Worm (Caenorhabditis elegans) whole organism, young adult: ENCODE measurements around the gene sre-2.
A peak's percentile ranks its signal among the peaks of the same experiment; 100 is the strongest.

Source experiments
- B0019.2 ChIP-seq: fragments of 200-800 bp; sonication (Bioruptor generic); conservative IDR thresholded peaks from 2 replicates; pipeline ENCODE4 v1.3.6; 2022; ENCODE audit warnings: missing genetic modification reagents, missing genetic modification characterization, missing compliant biosample characterization
- B0035.1 ChIP-seq: sonication (generic microtip); optimal IDR thresholded peaks from 2 replicates; lab custom pipeline; 2016; ENCODE audit warnings: missing genetic modification characterization, mild to moderate bottlenecking, missing compliant biosample characterization, missing genotype, missing genetic modification reagents
- B0261.1 ChIP-seq: sonication (generic microtip); optimal IDR thresholded peaks from 2 replicates; lab custom pipeline; 2016; ENCODE audit warnings: mild to moderate bottlenecking, missing genetic modification characterization, moderate library complexity, missing compliant biosample characterization
- B0336.3 ChIP-seq: fragments of 200-800 bp; sonication (Bioruptor generic); IDR thresholded peaks from 2 replicates; pipeline ENCODE4 v1.3.6; 2022; ENCODE audit warnings: missing genetic modification characterization, missing compliant biosample characterization
- F10E7.11 ChIP-seq: sonication (generic microtip); optimal IDR thresholded peaks from 2 replicates; lab custom pipeline; 2017; ENCODE audit warnings: mild to moderate bottlenecking, missing genetic modification characterization, moderate library complexity, missing compliant biosample characterization
- F23B12.7 ChIP-seq: sonication (generic microtip); optimal IDR thresholded peaks from 2 replicates; lab custom pipeline; 2017; ENCODE audit warnings: missing genetic modification characterization, mild to moderate bottlenecking, missing compliant biosample characterization, antibody characterized with exemption, moderate library complexity; ENCODE audit not compliant: insufficient read depth
- F37B4.10 ChIP-seq: fragments of 200-800 bp; sonication (Bioruptor generic); IDR thresholded peaks from 2 replicates; pipeline ENCODE4 v1.3.6; 2022; ENCODE audit warnings: missing genetic modification characterization, missing compliant biosample characterization
- F39B2.1 ChIP-seq: fragments of 200-800 bp; sonication (Bioruptor generic); IDR thresholded peaks from 2 replicates; pipeline ENCODE4 v1.3.6; 2022; ENCODE audit warnings: missing genetic modification reagents, missing genetic modification characterization, missing compliant biosample characterization
- F55B11.4 ChIP-seq: sonication (generic microtip); optimal IDR thresholded peaks from 2 replicates; lab custom pipeline; 2016; ENCODE audit warnings: missing compliant biosample characterization, missing genetic modification characterization, borderline replicate concordance; ENCODE audit not compliant: insufficient read depth
- K12H6.12 ChIP-seq: fragments of 200-800 bp; sonication (Bioruptor generic); optimal IDR thresholded peaks from 2 replicates; lab custom pipeline; 2018; ENCODE audit warnings: mild to moderate bottlenecking, missing genetic modification characterization, missing compliant biosample characterization
- T26A5.8 ChIP-seq: sonication (generic microtip); optimal IDR thresholded peaks from 2 replicates; lab custom pipeline; 2016; ENCODE audit warnings: missing genetic modification characterization, missing compliant biosample characterization
- Y79H2A.3 ChIP-seq: fragments of 200-800 bp; sonication (Bioruptor generic); conservative IDR thresholded peaks from 2 replicates; pipeline ENCODE4 v1.3.6; 2022; ENCODE audit warnings: missing genetic modification reagents, missing genetic modification characterization, missing compliant biosample characterization
- Y95B8A.8 ChIP-seq: fragments of 200-800 bp; sonication (Bioruptor generic); IDR thresholded peaks from 2 replicates; pipeline ENCODE4 v1.3.6; 2022; ENCODE audit warnings: missing genetic modification reagents, missing genetic modification characterization, missing compliant biosample characterization
- ZK185.1 ChIP-seq: sonication (generic microtip); optimal IDR thresholded peaks from 2 replicates; lab custom pipeline; 2016; ENCODE audit warnings: mild to moderate bottlenecking, missing genetic modification characterization, missing compliant biosample characterization; ENCODE audit not compliant: poor library complexity, severe bottlenecking
- aptf-2 ChIP-seq: fragments of 200-800 bp; sonication (Bioruptor generic); conservative IDR thresholded peaks from 2 replicates; pipeline ENCODE4 v1.3.6; 2022; ENCODE audit warnings: missing genetic modification reagents, missing genetic modification characterization, missing compliant biosample characterization
- aptf-3 ChIP-seq: fragments of 200-800 bp; sonication (Bioruptor generic); IDR thresholded peaks from 2 replicates; pipeline ENCODE4 v1.3.6; 2022; ENCODE audit warnings: missing genetic modification characterization, missing compliant biosample characterization
- atf-7 ChIP-seq: sonication (generic microtip); optimal IDR thresholded peaks from 2 replicates; lab custom pipeline; 2017; ENCODE audit warnings: mild to moderate bottlenecking, missing genetic modification characterization, missing compliant biosample characterization
- ceh-79 ChIP-seq: sonication (generic microtip); optimal IDR thresholded peaks from 2 replicates; lab custom pipeline; 2017; ENCODE audit warnings: mild to moderate bottlenecking, missing genetic modification characterization, missing compliant biosample characterization
- ceh-91 ChIP-seq: fragments of 200-800 bp; sonication (Bioruptor generic); IDR thresholded peaks from 2 replicates; pipeline ENCODE4 v1.3.6; 2022; ENCODE audit warnings: missing genetic modification reagents, missing genetic modification characterization, missing compliant biosample characterization
- die-1 ChIP-seq: sonication (generic microtip); optimal IDR thresholded peaks from 2 replicates; lab custom pipeline; 2016; ENCODE audit warnings: missing genotype, mild to moderate bottlenecking, missing genetic modification characterization, missing compliant biosample characterization
- dox-1 ChIP-seq: fragments of 200-800 bp; sonication (Bioruptor generic); IDR thresholded peaks from 2 replicates; pipeline ENCODE4 v1.3.6; 2022; ENCODE audit warnings: missing genetic modification reagents, missing genetic modification characterization, missing compliant biosample characterization
- dpl-1 ChIP-seq: fragments of 150-350 bp; optimal IDR thresholded peaks from 2 replicates; lab custom pipeline; 2014; ENCODE audit warnings: missing biosample characterization, missing genetic modification reagents, missing genetic modification characterization
- efl-1 ChIP-seq: fragments of 150-350 bp; optimal IDR thresholded peaks from 2 replicates; lab custom pipeline; 2014; ENCODE audit warnings: missing biosample characterization, missing genetic modification reagents, missing genetic modification characterization
- egl-44 ChIP-seq: fragments of 200-800 bp; sonication (Bioruptor generic); IDR thresholded peaks from 2 replicates; pipeline ENCODE4 v1.3.6; 2022; ENCODE audit warnings: missing genetic modification reagents, missing genetic modification characterization, missing compliant biosample characterization
- ets-4 ChIP-seq: fragments of 200-800 bp; sonication (Bioruptor generic); optimal IDR thresholded peaks from 2 replicates; lab custom pipeline; 2018; ENCODE audit warnings: mild to moderate bottlenecking, missing genetic modification characterization, missing compliant biosample characterization
- fkh-3 ChIP-seq: sonication (generic microtip); optimal IDR thresholded peaks from 2 replicates; lab custom pipeline; 2016; ENCODE audit warnings: mild to moderate bottlenecking, missing genetic modification characterization, missing compliant biosample characterization
- him-1 ChIP-seq: sonication (generic microtip); optimal IDR thresholded peaks from 2 replicates; lab custom pipeline; 2016; ENCODE audit warnings: missing genotype, missing genetic modification reagents, missing genetic modification characterization, missing compliant biosample characterization
- hlh-26 ChIP-seq: fragments of 200-800 bp; sonication (Bioruptor generic); conservative IDR thresholded peaks from 2 replicates; pipeline ENCODE4 v1.3.6; 2022; ENCODE audit warnings: missing genetic modification reagents, missing genetic modification characterization, missing compliant biosample characterization
- hmg-20 ChIP-seq: fragments of 200-800 bp; sonication (Bioruptor generic); IDR thresholded peaks from 2 replicates; pipeline ENCODE4 v1.3.6; 2022; ENCODE audit warnings: missing genetic modification reagents, missing genetic modification characterization, missing compliant biosample characterization
- lag-1 ChIP-seq: fragments of 200-800 bp; sonication (Bioruptor generic); IDR thresholded peaks from 2 replicates; pipeline ENCODE4 v1.3.6; 2022; ENCODE audit warnings: missing genetic modification reagents, missing genetic modification characterization, missing compliant biosample characterization
- let-607 ChIP-seq, 2 experiments: fragments of 200-800 bp in 1 of 2; sonication (Bioruptor generic) in 1 of 2; sonication (generic microtip) in 1 of 2; optimal IDR thresholded peaks; 2 replicates each; lab custom pipeline; 2016 to 2018; ENCODE audit warnings: mild to moderate bottlenecking in 2 of 2, missing compliant biosample characterization in 2 of 2, missing genetic modification characterization in 2 of 2, moderate library complexity in 2 of 2, missing genotype in 1 of 2
- lin-40 ChIP-seq: sonication (generic microtip); optimal IDR thresholded peaks from 2 replicates; lab custom pipeline; 2016; ENCODE audit warnings: missing genetic modification characterization, mild to moderate bottlenecking, missing compliant biosample characterization, missing genotype, missing genetic modification reagents
- madf-3 ChIP-seq: fragments of 200-800 bp; sonication (Bioruptor generic); IDR thresholded peaks from 2 replicates; pipeline ENCODE4 v1.3.6; 2022; ENCODE audit warnings: missing genetic modification reagents, missing genetic modification characterization, missing compliant biosample characterization
- madf-6 ChIP-seq: fragments of 200-800 bp; sonication (Bioruptor generic); IDR thresholded peaks from 2 replicates; pipeline ENCODE4 v1.3.6; 2022; ENCODE audit warnings: missing genetic modification reagents, missing genetic modification characterization, missing compliant biosample characterization
- madf-8 ChIP-seq: fragments of 200-800 bp; sonication (Bioruptor generic); conservative IDR thresholded peaks from 2 replicates; pipeline ENCODE4 v1.3.6; 2022; ENCODE audit warnings: missing genetic modification reagents, missing genetic modification characterization, missing compliant biosample characterization
- nfyb-1 ChIP-seq: fragments of 200-800 bp; sonication (Bioruptor generic); IDR thresholded peaks from 2 replicates; pipeline ENCODE4 v1.3.6; 2022; ENCODE audit warnings: missing genetic modification reagents, missing genetic modification characterization, missing compliant biosample characterization
- nhr-90 ChIP-seq: sonication (generic microtip); optimal IDR thresholded peaks from 2 replicates; lab custom pipeline; 2016; ENCODE audit warnings: missing genotype, mild to moderate bottlenecking, missing genetic modification characterization, missing compliant biosample characterization
- pbrm-1 ChIP-seq: fragments of 200-800 bp; sonication (Bioruptor generic); IDR thresholded peaks from 2 replicates; pipeline ENCODE4 v1.3.6; 2022; ENCODE audit warnings: missing genetic modification reagents, missing genetic modification characterization, missing compliant biosample characterization
- rcor-1 ChIP-seq: fragments of 200-800 bp; sonication (Bioruptor generic); IDR thresholded peaks from 2 replicates; pipeline ENCODE4 v1.3.6; 2022; ENCODE audit warnings: missing genetic modification reagents, missing genetic modification characterization, missing compliant biosample characterization
- sdz-38 ChIP-seq: sonication (generic microtip); optimal IDR thresholded peaks from 2 replicates; lab custom pipeline; 2016; ENCODE audit warnings: missing genotype, missing genetic modification characterization, missing compliant biosample characterization
- sea-2 ChIP-seq: fragments of 200-800 bp; sonication (Bioruptor generic); IDR thresholded peaks from 2 replicates; pipeline ENCODE4 v1.3.6; 2022; ENCODE audit warnings: missing genetic modification characterization, missing compliant biosample characterization
- snpc-3.4 ChIP-seq: sonication (generic microtip); optimal IDR thresholded peaks from 2 replicates; lab custom pipeline; 2017; ENCODE audit warnings: missing genetic modification characterization, mild to moderate bottlenecking, missing compliant biosample characterization, antibody characterized with exemption, moderate library complexity, missing genotype, missing genetic modification reagents
- somi-1 ChIP-seq: fragments of 200-800 bp; sonication (Bioruptor generic); optimal IDR thresholded peaks from 2 replicates; lab custom pipeline; 2018; ENCODE audit warnings: mild to moderate bottlenecking, missing genetic modification characterization, missing compliant biosample characterization
- tbp1 ChIP-seq: fragments of 200-800 bp; sonication (Bioruptor generic); optimal IDR thresholded peaks from 2 replicates; lab custom pipeline; 2018; ENCODE audit warnings: mild to moderate bottlenecking, missing genetic modification characterization, missing compliant biosample characterization
- xnd-1 ChIP-seq: sonication (generic microtip); optimal IDR thresholded peaks from 2 replicates; lab custom pipeline; 2016; ENCODE audit warnings: missing genotype, missing genetic modification reagents, missing genetic modification characterization, missing compliant biosample characterization
- zfh-2 ChIP-seq: fragments of 200-800 bp; sonication (Bioruptor generic); conservative IDR thresholded peaks from 2 replicates; pipeline ENCODE4 v1.3.6; 2022; ENCODE audit warnings: missing genetic modification reagents, missing genetic modification characterization, missing compliant biosample characterization
- zim-3 ChIP-seq: sonication (generic microtip); optimal IDR thresholded peaks from 2 replicates; lab custom pipeline; 2017; ENCODE audit warnings: mild to moderate bottlenecking, missing genetic modification characterization, moderate library complexity, missing compliant biosample characterization
- ztf-25 ChIP-seq: fragments of 200-800 bp; sonication (Bioruptor generic); IDR thresholded peaks from 2 replicates; pipeline ENCODE4 v1.3.6; 2022; ENCODE audit warnings: missing genetic modification reagents, missing genetic modification characterization, missing compliant biosample characterization
- ztf-28 ChIP-seq: fragments of 200-800 bp; sonication (Bioruptor generic); IDR thresholded peaks from 2 replicates; pipeline ENCODE4 v1.3.6; 2022; ENCODE audit warnings: missing genetic modification reagents, missing genetic modification characterization, missing compliant biosample characterization

Gene sre-2

ce11 chrII:8091528-8091927 is 10.4 kb downstream of the sre-2 start (continued):
- TF ChIP-seq dox-1 (GFP tag; lab: Robert Waterston, UW), result no peak; the same call in 1 of the 2 replicates
- no peak for TF ChIP-seq lag-1 (GFP tag; lab: Robert Waterston, UW)
- peak; percentile 26 for TF ChIP-seq lin-40 (tag; lab: Kevin White, UChicago)
- peak; percentile 77 for TF ChIP-seq F23B12.7 (tag; lab: Kevin White, UChicago)
- peak; percentile 89 for TF ChIP-seq him-1 (tag; lab: Kevin White, UChicago)
- no peak for TF ChIP-seq F37B4.10 (GFP tag; lab: Robert Waterston, UW)
- TF ChIP-seq zim-3 (tag; lab: Kevin White, UChicago), result no peak
- TF ChIP-seq ceh-79 (tag; lab: Kevin White, UChicago), result no peak
- TF ChIP-seq B0261.1 (tag; lab: Kevin White, UChicago), result no peak
- TF ChIP-seq hmg-20 (GFP tag; lab: Robert Waterston, UW), result no peak
- TF ChIP-seq die-1, result no peak
- TF ChIP-seq madf-6 (GFP tag; lab: Robert Waterston, UW), result peak; percentile 78
- 0 out of 2 replicates have a peak, but pooled peaks have one; percentile 38 for TF ChIP-seq F39B2.1
- no peak; the same call in 1 of the 2 replicates for TF ChIP-seq ceh-91 (GFP tag; lab: Robert Waterston, UW)
- TF ChIP-seq sea-2 (GFP tag; lab: Robert Waterston, UW), result no peak
- no peak for TF ChIP-seq somi-1 (GFP tag; lab: Kevin White, UChicago)
- TF ChIP-seq pbrm-1 (GFP tag; lab: Robert Waterston, UW), result peak; percentile 83
- TF ChIP-seq B0336.3 (GFP tag; lab: Robert Waterston, UW), result no peak; the same call in 1 of the 2 replicates
- TF ChIP-seq F10E7.11 (tag; lab: Kevin White, UChicago), result no peak
- TF ChIP-seq T26A5.8, result no peak
- TF ChIP-seq nhr-90 (tag; lab: Kevin White, UChicago), result no peak
- no peak for TF ChIP-seq Y95B8A.8 (GFP tag; lab: Robert Waterston, UW)
- no peak for TF ChIP-seq sdz-38 (tag; lab: Kevin White, UChicago)
- TF ChIP-seq xnd-1 (tag; lab: Kevin White, UChicago), result peak; percentile 8
- no peak for TF ChIP-seq ztf-25 (GFP tag; lab: Robert Waterston, UW)
- TF ChIP-seq F55B11.4 (tag; lab: Kevin White, UChicago), result no peak
- TF ChIP-seq fkh-3 (tag; lab: Kevin White, UChicago), result no peak
- TF ChIP-seq K12H6.12 (tag; lab: Kevin White, UChicago), result no peak
- no peak for TF ChIP-seq B0019.2 (GFP tag; lab: Robert Waterston, UW)
- TF ChIP-seq aptf-2 (GFP tag; lab: Robert Waterston, UW), result no peak
- TF ChIP-seq zfh-2 (GFP tag; lab: Robert Waterston, UW), result no peak
- no peak for TF ChIP-seq atf-7 (tag; lab: Kevin White, UChicago)
- peak; percentile 82 for TF ChIP-seq snpc-3.4
- no peak for TF ChIP-seq B0035.1
- TF ChIP-seq dpl-1 (GFP tag; lab: Kevin White, UChicago), result no peak
- no peak for TF ChIP-seq nfyb-1 (GFP tag; lab: Robert Waterston, UW)
- TF ChIP-seq rcor-1 (GFP tag; lab: Robert Waterston, UW), result peak; percentile 78
- TF ChIP-seq hlh-26, result no peak
- no peak for TF ChIP-seq efl-1
- TF ChIP-seq Y79H2A.3 (GFP tag; lab: Robert Waterston, UW), result no peak
- TF ChIP-seq tbp1, result peak; percentile 77
- no peak for TF ChIP-seq ets-4
- TF ChIP-seq aptf-3, result no peak
- TF ChIP-seq madf-8 (GFP tag; lab: Robert Waterston, UW), result no peak
- TF ChIP-seq ztf-28 (GFP tag; lab: Robert Waterston, UW), result no peak
- TF ChIP-seq ZK185.1 (tag; lab: Kevin White, UChicago), result peak; percentile 45
- no peak for TF ChIP-seq madf-3 (GFP tag; lab: Robert Waterston, UW)
- no peak for TF ChIP-seq let-607 (tag; optimal IDR thresholded peaks at IDR 0.05; lab: Kevin White, UChicago)
- TF ChIP-seq egl-44, result 0 out of 2 replicates have a peak, but pooled peaks have one; percentile 35
